Fruit fly (Drosophila melanogaster) whole organism, embryonic: ENCODE data around the gene CG4020.

Source experiments
- Adf1 ChIP-seq: fragments of 200-800 bp; sonication (Bioruptor generic); IDR thresholded peaks from 2 replicates; pipeline ENCODE4 v1.3.6; 2022; ENCODE audit warnings: missing biosample characterization, missing genetic modification characterization
- CG10209 ChIP-seq: fragments of 200-800 bp; sonication (Bioruptor generic); optimal IDR thresholded peaks from 3 replicates; lab custom pipeline; 2017; ENCODE audit warnings: missing biosample characterization, mild to moderate bottlenecking, missing genetic modification characterization, missing genetic modification reagents
- CG10366 ChIP-seq: fragments of 200-800 bp; sonication (Bioruptor generic); IDR thresholded peaks from 2 replicates; pipeline ENCODE4 v1.3.6; 2022; ENCODE audit warnings: missing biosample characterization, missing genetic modification characterization
- CG10462 ChIP-seq: fragments of 200-800 bp; sonication (Bioruptor generic); optimal IDR thresholded peaks from 2 replicates; lab custom pipeline; 2016; ENCODE audit warnings: missing biosample characterization, missing genetic modification characterization
- CG11723 ChIP-seq: fragments of 200-800 bp; sonication (Bioruptor generic); optimal IDR thresholded peaks from 2 replicates; lab custom pipeline; 2017; ENCODE audit warnings: missing biosample characterization, mild to moderate bottlenecking, missing genetic modification characterization
- CG12769 ChIP-seq: fragments of 200-800 bp; sonication (Bioruptor generic); optimal IDR thresholded peaks from 2 replicates; lab custom pipeline; 2019; ENCODE audit warnings: missing biosample characterization, mild to moderate bottlenecking, missing genetic modification characterization, moderate library complexity
- CG14667 ChIP-seq: fragments of 200-800 bp; sonication (Bioruptor generic); IDR thresholded peaks from 2 replicates; pipeline ENCODE4 v1.3.6; 2022; ENCODE audit warnings: missing biosample characterization, missing genetic modification characterization
- CG14860 ChIP-seq: fragments of 200-800 bp; sonication (Bioruptor generic); IDR thresholded peaks from 3 replicates; pipeline ENCODE4 v1.3.6; 2022; ENCODE audit warnings: missing biosample characterization, missing genetic modification characterization; ENCODE audit not compliant: partially characterized antibody
- CG15601 ChIP-seq: fragments of 200-800 bp; sonication (Bioruptor generic); optimal IDR thresholded peaks from 3 replicates; lab custom pipeline; 2019; ENCODE audit warnings: missing biosample characterization, mild to moderate bottlenecking, missing genetic modification characterization, moderate library complexity
- CG17568 ChIP-seq: fragments of 200-800 bp; sonication (Bioruptor generic); optimal IDR thresholded peaks from 2 replicates; lab custom pipeline; 2018; ENCODE audit warnings: missing biosample characterization, mild to moderate bottlenecking, missing genetic modification characterization, moderate library complexity
- CG18262 ChIP-seq: fragments of 200-800 bp; optimal IDR thresholded peaks from 3 replicates; lab custom pipeline; 2019; ENCODE audit warnings: missing biosample characterization, mild to moderate bottlenecking, missing genetic modification characterization, moderate library complexity
- CG18476 ChIP-seq: fragments of 200-800 bp; sonication (Bioruptor generic); optimal IDR thresholded peaks from 2 replicates; lab custom pipeline; 2016; ENCODE audit warnings: missing biosample characterization, mild to moderate bottlenecking, missing genetic modification characterization
- CG32767 ChIP-seq: fragments of 200-800 bp; sonication (Bioruptor generic); IDR thresholded peaks from 2 replicates; pipeline ENCODE4 v1.3.6; 2022; ENCODE audit warnings: missing biosample characterization, missing genetic modification characterization
- CG3281 ChIP-seq: fragments of 200-800 bp; sonication (Bioruptor generic); optimal IDR thresholded peaks from 3 replicates; lab custom pipeline; 2017; ENCODE audit warnings: missing biosample characterization, mild to moderate bottlenecking, missing genetic modification characterization
- CG3995 ChIP-seq: fragments of 200-800 bp; sonication (Bioruptor generic); optimal IDR thresholded peaks from 3 replicates; lab custom pipeline; 2016; ENCODE audit warnings: missing biosample characterization, missing genetic modification characterization
- CG4424 ChIP-seq: fragments of 200-800 bp; sonication (Bioruptor generic); optimal IDR thresholded peaks from 3 replicates; lab custom pipeline; 2016; ENCODE audit warnings: missing biosample characterization, missing genetic modification characterization
- CG4730 ChIP-seq: fragments of 200-800 bp; sonication (Bioruptor generic); IDR thresholded peaks from 2 replicates; pipeline ENCODE4 v1.3.6; 2022; ENCODE audit warnings: missing biosample characterization, missing genetic modification characterization
- CG6689 ChIP-seq: fragments of 200-800 bp; sonication (Bioruptor generic); IDR thresholded peaks from 2 replicates; pipeline ENCODE4 v1.3.6; 2022; ENCODE audit warnings: missing biosample characterization, missing genetic modification characterization
- CG7556 ChIP-seq: fragments of 200-800 bp; sonication (Bioruptor generic); optimal IDR thresholded peaks from 2 replicates; lab custom pipeline; 2017; ENCODE audit warnings: missing biosample characterization, mild to moderate bottlenecking, missing genetic modification characterization
- CG8281 ChIP-seq: fragments of 200-800 bp; sonication (Bioruptor generic); optimal IDR thresholded peaks from 2 replicates; lab custom pipeline; 2018; ENCODE audit warnings: missing biosample characterization, mild to moderate bottlenecking, missing genetic modification characterization, moderate library complexity
- CG8290 ChIP-seq, 3 experiments: fragments of 200-800 bp; sonication (Bioruptor generic); optimal IDR thresholded peaks; 2 replicates each; lab custom pipeline; 2016 to 2019; ENCODE audit warnings: missing biosample characterization in 3 of 3, missing genetic modification characterization in 3 of 3, mild to moderate bottlenecking in 2 of 3, moderate library complexity in 1 of 3
- CG8388 ChIP-seq: fragments of 200-800 bp; sonication (Bioruptor generic); optimal IDR thresholded peaks from 2 replicates; lab custom pipeline; 2019; ENCODE audit warnings: missing biosample characterization, mild to moderate bottlenecking, missing genetic modification characterization, moderate library complexity
- CG9797 ChIP-seq: fragments of 200-800 bp; sonication (Bioruptor generic); optimal IDR thresholded peaks from 3 replicates; lab custom pipeline; 2018; ENCODE audit warnings: missing biosample characterization, mild to moderate bottlenecking, missing genetic modification characterization
- CG9817 ChIP-seq: fragments of 200-800 bp; sonication (Bioruptor generic); optimal IDR thresholded peaks from 2 replicates; lab custom pipeline; 2018; ENCODE audit warnings: missing biosample characterization, mild to moderate bottlenecking, missing genetic modification characterization, moderate library complexity
- CoRest ChIP-seq: fragments of 200-800 bp; sonication (Bioruptor generic); optimal IDR thresholded peaks from 3 replicates; lab custom pipeline; 2018; ENCODE audit warnings: missing biosample characterization, mild to moderate bottlenecking, missing genetic modification characterization, moderate library complexity
- Dip3 ChIP-seq: fragments of 200-800 bp; sonication (Bioruptor generic); optimal IDR thresholded peaks from 3 replicates; lab custom pipeline; 2016; ENCODE audit warnings: missing biosample characterization, missing genetic modification characterization
- Dll ChIP-seq: fragments of 200-800 bp; sonication (Bioruptor generic); IDR thresholded peaks from 4 replicates; pipeline ENCODE4 v1.3.6; 2022; ENCODE audit warnings: missing biosample characterization, missing genetic modification characterization; ENCODE audit not compliant: partially characterized antibody
- E2f2 ChIP-seq: fragments of 200-800 bp; sonication (Bioruptor generic); IDR thresholded peaks from 2 replicates; pipeline ENCODE4 v1.3.6; 2022; ENCODE audit warnings: missing biosample characterization, missing genetic modification characterization
- Gug ChIP-seq: fragments of 200-800 bp; sonication (Bioruptor generic); IDR thresholded peaks from 4 replicates; pipeline ENCODE4 v1.3.6; 2022; ENCODE audit warnings: missing biosample characterization, missing genetic modification characterization
- Meics ChIP-seq: fragments of 200-800 bp; sonication (Bioruptor generic); optimal IDR thresholded peaks from 2 replicates; lab custom pipeline; 2017; ENCODE audit warnings: missing biosample characterization, mild to moderate bottlenecking, missing genetic modification characterization
- Mrtf ChIP-seq: fragments of 200-800 bp; sonication (Bioruptor generic); IDR thresholded peaks from 3 replicates; pipeline ENCODE4 v1.3.6; 2022; ENCODE audit warnings: missing biosample characterization, missing genetic modification characterization
- Oli ChIP-seq: fragments of 200-800 bp; sonication (Bioruptor generic); optimal IDR thresholded peaks from 2 replicates; lab custom pipeline; 2018; ENCODE audit warnings: missing biosample characterization, mild to moderate bottlenecking, missing genetic modification characterization, moderate library complexity
- Xrp1 ChIP-seq: fragments of 200-800 bp; sonication (Bioruptor generic); IDR thresholded peaks from 2 replicates; pipeline ENCODE4 v1.3.6; 2022; ENCODE audit warnings: missing biosample characterization, missing genetic modification characterization
- bab2 ChIP-seq: fragments of 200-800 bp; sonication (Bioruptor generic); optimal IDR thresholded peaks from 2 replicates; lab custom pipeline; 2016; ENCODE audit warnings: missing biosample characterization, missing genetic modification characterization
- bcd ChIP-seq: fragments of 200-800 bp; sonication (Bioruptor generic); optimal IDR thresholded peaks from 2 replicates; lab custom pipeline; 2017; ENCODE audit warnings: missing biosample characterization, mild to moderate bottlenecking, missing genetic modification characterization
- br ChIP-seq: fragments of >200 bp; optimal IDR thresholded peaks from 2 replicates; lab custom pipeline; 2017
- chm ChIP-seq: fragments of 200-800 bp; sonication (Bioruptor generic); IDR thresholded peaks from 2 replicates; pipeline ENCODE4 v1.3.6; 2022; ENCODE audit warnings: missing biosample characterization, missing genetic modification characterization
- corto ChIP-seq: fragments of 200-800 bp; sonication (Bioruptor generic); optimal IDR thresholded peaks from 2 replicates; lab custom pipeline; 2016; ENCODE audit warnings: missing biosample characterization, mild to moderate bottlenecking, missing genetic modification characterization, moderate library complexity
- ems ChIP-seq: fragments of 200-800 bp; sonication (Bioruptor generic); optimal IDR thresholded peaks from 3 replicates; lab custom pipeline; 2016; ENCODE audit warnings: missing biosample characterization, missing genetic modification characterization
- eyg ChIP-seq: fragments of 200-800 bp; sonication (Bioruptor generic); optimal IDR thresholded peaks from 3 replicates; lab custom pipeline; 2016; ENCODE audit warnings: missing biosample characterization, missing genetic modification characterization
- grau ChIP-seq: fragments of 200-800 bp; optimal IDR thresholded peaks from 3 replicates; lab custom pipeline; 2019; ENCODE audit warnings: missing biosample characterization, mild to moderate bottlenecking, missing genetic modification characterization, moderate library complexity
- inv ChIP-seq: fragments of 200-800 bp; sonication (Bioruptor generic); IDR thresholded peaks from 2 replicates; pipeline ENCODE4 v1.3.6; 2022; ENCODE audit warnings: missing biosample characterization, missing genetic modification characterization; ENCODE audit not compliant: partially characterized antibody
- lola ChIP-seq, 3 experiments: fragments of >200 bp in 2 of 3; fragments of 200-800 bp in 1 of 3; sonication (Bioruptor generic) in 1 of 3; optimal IDR thresholded peaks; 2 replicates each; lab custom pipeline; 2017 to 2019; ENCODE audit warnings: missing biosample characterization in 3 of 3, missing genetic modification characterization in 3 of 3, mild to moderate bottlenecking in 1 of 3, moderate library complexity in 1 of 3
- pho ChIP-seq: fragments of 200-800 bp; sonication (Bioruptor generic); optimal IDR thresholded peaks from 2 replicates; lab custom pipeline; 2016; ENCODE audit warnings: missing biosample characterization, missing genetic modification characterization
- repo ChIP-seq: fragments of 200-800 bp; sonication (Bioruptor generic); optimal IDR thresholded peaks from 2 replicates; lab custom pipeline; 2016; ENCODE audit warnings: missing biosample characterization, missing genetic modification characterization
- shn ChIP-seq: fragments of 200-800 bp; sonication (Bioruptor generic); optimal IDR thresholded peaks from 3 replicates; lab custom pipeline; 2016; ENCODE audit warnings: missing biosample characterization, missing genetic modification characterization
- sim ChIP-seq: fragments of 200-800 bp; sonication (Bioruptor generic); IDR thresholded peaks from 2 replicates; pipeline ENCODE4 v1.3.6; 2022; ENCODE audit warnings: missing biosample characterization, missing genetic modification characterization
- slbo ChIP-seq: fragments of 200-800 bp; sonication (Bioruptor generic); IDR thresholded peaks from 2 replicates; pipeline ENCODE4 v1.3.6; 2022; ENCODE audit warnings: missing biosample characterization, missing genetic modification characterization
- ssp ChIP-seq: fragments of 200-800 bp; sonication (Bioruptor generic); IDR thresholded peaks from 2 replicates; pipeline ENCODE4 v1.3.6; 2022; ENCODE audit warnings: missing biosample characterization, missing genetic modification characterization

CG4020 gene

dm6 chrX:5880139-5880924 is 25.2 kb upstream of the CG4020 start (continued):
- no peak for TF ChIP-seq ssp (GFP tag; lab: Robert Waterston, UW)
- TF ChIP-seq inv (GFP tag; lab: Robert Waterston, UW) = no peak
- TF ChIP-seq pho (GFP tag; lab: Kevin White, UChicago) = peak; percentile 51
- no peak for TF ChIP-seq CG14667
- peak; percentile 65 for TF ChIP-seq Xrp1 (GFP tag; lab: Robert Waterston, UW)
- no peak for TF ChIP-seq CG10366 (GFP tag; lab: Robert Waterston, UW)
- TF ChIP-seq bab2 (GFP tag; lab: Kevin White, UChicago) = peak; percentile 59
- TF ChIP-seq chm (GFP tag; lab: Robert Waterston, UW) = no peak
- no peak for TF ChIP-seq CG4730 (GFP tag; lab: Robert Waterston, UW)
- peak in 1 of 3 experiments; percentile 37 for TF ChIP-seq lola (GFP tag; optimal IDR thresholded peaks at IDR 0.05; lab: Kevin White, UChicago)
- TF ChIP-seq corto (GFP tag; lab: Kevin White, UChicago) = peak; percentile 44
- peak; percentile 49 for TF ChIP-seq CoRest
- TF ChIP-seq repo = peak; percentile 20
- no peak for TF ChIP-seq CG8281
- TF ChIP-seq CG8290 (GFP tag; optimal IDR thresholded peaks at IDR 0.05; lab: Kevin White, UChicago) = no peak
- TF ChIP-seq CG8290 (tag; optimal IDR thresholded peaks at IDR 0.05; lab: Kevin White, UChicago) = peak in 1 of 2 experiments; percentile 78
- no peak for TF ChIP-seq CG10462 (GFP tag; lab: Kevin White, UChicago)
- peak; percentile 36; the same call in 1 of the 2 replicates for TF ChIP-seq E2f2 (GFP tag; lab: Robert Waterston, UW)
- peak; percentile 39 for TF ChIP-seq shn (GFP tag; lab: Kevin White, UChicago)
- peak; percentile 40 for TF ChIP-seq CG8388 (GFP tag; lab: Kevin White, UChicago)
- TF ChIP-seq CG6689 (GFP tag; lab: Robert Waterston, UW) = 0 out of 2 replicates have a peak, but pooled peaks have one; percentile 39
- TF ChIP-seq CG3995 (GFP tag; lab: Kevin White, UChicago) = peak; percentile 44
- TF ChIP-seq grau (tag; lab: Kevin White, UChicago) = peak; percentile 98
- TF ChIP-seq CG18262 (tag; lab: Kevin White, UChicago) = peak; percentile 55
- peak; percentile 44 for TF ChIP-seq CG4424 (GFP tag; lab: Kevin White, UChicago)
- no peak for TF ChIP-seq bcd
- peak; percentile 65 for TF ChIP-seq Meics (GFP tag; lab: Kevin White, UChicago)
- no peak for TF ChIP-seq CG17568 (GFP tag; lab: Kevin White, UChicago)
- no peak for TF ChIP-seq Adf1 (GFP tag; lab: Robert Waterston, UW)
- TF ChIP-seq CG7556 (GFP tag; lab: Kevin White, UChicago) = peak; percentile 55
- peak; percentile 52 for TF ChIP-seq slbo (GFP tag; lab: Robert Waterston, UW)
- TF ChIP-seq sim (GFP tag; lab: Robert Waterston, UW) = no peak
- no peak for TF ChIP-seq Dll (GFP tag; lab: Robert Waterston, UW)
- TF ChIP-seq CG15601 = peak; percentile 51
- TF ChIP-seq CG18476 = no peak
- peak; percentile 57 for TF ChIP-seq CG3281 (GFP tag; lab: Kevin White, UChicago)
- no peak for TF ChIP-seq Mrtf (GFP tag; lab: Robert Waterston, UW)
- TF ChIP-seq CG9797 = no peak
- TF ChIP-seq CG11723 (GFP tag; lab: Kevin White, UChicago) = peak; percentile 5
- peak; percentile 56; the same call in 2 of the 4 replicates for TF ChIP-seq Gug (GFP tag; lab: Robert Waterston, UW)
- TF ChIP-seq CG10209 (GFP tag; lab: Kevin White, UChicago) = peak; percentile 22
- TF ChIP-seq CG9817 = peak; percentile 39
- peak; percentile 29 for TF ChIP-seq Dip3
- TF ChIP-seq br (lab: Kevin White, UChicago) = no peak
- TF ChIP-seq ems (GFP tag; lab: Kevin White, UChicago) = peak; percentile 35
- peak; percentile 63 for TF ChIP-seq CG12769 (tag; lab: Kevin White, UChicago)
- TF ChIP-seq CG32767 (GFP tag; lab: Robert Waterston, UW) = no peak
- TF ChIP-seq Oli (tag; lab: Kevin White, UChicago) = peak; percentile 46
- TF ChIP-seq eyg (GFP tag; lab: Kevin White, UChicago) = no peak
- no peak for TF ChIP-seq CG14860 (GFP tag; lab: Robert Waterston, UW)
